Worm (Caenorhabditis elegans): ENCODE data around the gene col-139.

col-139 gene

ce11 chrV:4692382-4693281 is 38.9 kb upstream of the col-139 start, which contains the start of gene cpg-8:
TSS of gene cpg-8 (minus strand) at chrV:4692432.
- TF ChIP-seq ztf-1 (GFP tag; conservative IDR thresholded peaks at IDR 0.05) (no peak), nhr-129 (tag; optimal IDR thresholded peaks at IDR 0.05) (no peak), lsy-2 (tag; optimal IDR thresholded peaks at IDR 0.05) (no peak), ama-1 (optimal IDR thresholded peaks at IDR 0.05) (no peak), mbf-1 (tag; optimal IDR thresholded peaks at IDR 0.05) (no peak), dmd-4 (tag; optimal IDR thresholded peaks at IDR 0.05) (no peak), nhr-77 (tag; optimal IDR thresholded peaks at IDR 0.05) (no peak), F13H6.1 (tag; optimal IDR thresholded peaks at IDR 0.05) (no peak), C34F6.9 (tag; optimal IDR thresholded peaks at IDR 0.05) (peak; percentile 10), ztf-11 (tag; optimal IDR thresholded peaks at IDR 0.05) (no peak), nhr-23 (tag; optimal IDR thresholded peaks at IDR 0.05) (no peak), mdl-1 (tag; optimal IDR thresholded peaks at IDR 0.05) (no peak), blmp-1 (tag; optimal IDR thresholded peaks at IDR 0.05; ENCODE audit: insufficient read depth) (no peak), lin-39 (tag; optimal IDR thresholded peaks at IDR 0.05) (no peak), nhr-11 (tag; optimal IDR thresholded peaks at IDR 0.05) (no peak), unc-39 (tag; optimal IDR thresholded peaks at IDR 0.05) (no peak), nhr-237 (tag; optimal IDR thresholded peaks at IDR 0.05) (no peak), gmeb-1 (tag; optimal IDR thresholded peaks at IDR 0.05) (peak; percentile 64)

DNA sequence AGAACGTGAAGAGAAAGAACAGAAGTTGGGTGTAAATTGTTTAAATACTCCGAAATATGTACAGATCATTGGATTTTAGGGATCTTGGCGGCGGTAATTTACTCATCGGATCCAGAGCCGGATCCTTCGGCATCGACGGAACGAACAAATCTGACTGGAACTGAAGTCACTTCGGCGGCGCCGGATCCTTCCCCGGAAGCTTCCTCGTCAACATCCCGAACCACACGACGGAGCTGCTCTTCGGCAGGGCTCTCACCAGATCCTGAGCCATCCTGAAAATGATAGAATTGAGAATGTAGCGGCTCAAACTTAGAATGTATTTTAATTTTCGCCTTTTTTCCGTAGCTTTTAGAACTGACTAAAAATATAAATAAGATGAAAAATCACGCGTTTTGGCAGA is 37.9 kb upstream of the col-139 start:
- TF ChIP-seq unc-55 (GFP tag; optimal IDR thresholded peaks at IDR 0.05) (no peak), unc-62 (GFP tag; optimal IDR thresholded peaks at IDR 0.05) (no peak)

DNA sequence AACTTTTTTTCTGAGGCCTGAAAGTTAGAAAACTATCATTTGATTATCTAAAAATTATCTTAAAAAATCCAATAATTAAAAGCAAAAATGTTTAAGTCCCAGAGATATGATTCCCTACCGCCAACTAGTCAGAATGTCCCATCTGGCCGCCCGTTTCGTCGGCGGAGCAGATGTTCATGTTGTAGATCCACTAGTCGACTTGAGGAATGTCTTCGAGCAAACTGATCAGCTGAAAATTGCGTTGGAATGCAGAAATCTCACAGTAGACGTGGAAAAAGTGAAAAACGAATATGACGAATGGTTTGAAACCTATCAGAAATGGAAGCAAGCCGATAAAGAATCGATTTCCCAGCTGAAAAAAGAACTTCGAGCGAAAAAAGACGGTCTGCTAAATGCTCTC is 35.5 kb upstream of the col-139 start, which contains the start of gene K03B4.1:
Gene K03B4.1 (plus strand): TSS at position 97 of the 400 bp plus-strand sequence.
- TF ChIP-seq ama-1 (optimal IDR thresholded peaks at IDR 0.05) (peak; percentile 49), sma-9 (GFP tag; optimal IDR thresholded peaks at IDR 0.05) (no peak), sma-9 (tag; optimal IDR thresholded peaks at IDR 0.05) (no peak), Y55F3AM.14 (GFP tag; optimal IDR thresholded peaks at IDR 0.05) (peak; percentile 68)

- TF ChIP-seq Y55F3AM.14 (GFP tag; optimal IDR thresholded peaks at IDR 0.05) (peak; percentile 33), ama-1 (optimal IDR thresholded peaks at IDR 0.05) (peak; percentile 31), crh-2 (tag; optimal IDR thresholded peaks at IDR 0.05) (peak; percentile 2), sma-3 (GFP tag; optimal IDR thresholded peaks at IDR 0.05) (no peak)
Observed at ce11 chrV:4687944-4688505, 34.3 kb upstream of the col-139 start, which contains the start of gene K03B4.2. TSS of gene K03B4.2 (plus strand) at chrV:4687994.

ce11 chrV:4686680-4687470 is 33.1 kb upstream of the col-139 start, which contains the start of gene taf-10:
TSS of gene taf-10 (plus strand) at chrV:4687103.
- TF ChIP-seq Y55F3AM.14 (GFP tag; optimal IDR thresholded peaks at IDR 0.05) (peak; percentile 0), nhr-237 (tag; optimal IDR thresholded peaks at IDR 0.05) (no peak), dmd-4 (tag; optimal IDR thresholded peaks at IDR 0.05) (no peak), crh-2 (tag; optimal IDR thresholded peaks at IDR 0.05) (no peak), unc-39 (tag; optimal IDR thresholded peaks at IDR 0.05) (no peak), ztf-4 (tag; optimal IDR thresholded peaks at IDR 0.05) (no peak), nhr-23 (tag; optimal IDR thresholded peaks at IDR 0.05) (no peak), mab-5 (tag; optimal IDR thresholded peaks at IDR 0.05) (peak; percentile 13), ZK546.5 (tag; optimal IDR thresholded peaks at IDR 0.05) (no peak), lin-11 (tag; optimal IDR thresholded peaks at IDR 0.05) (peak; percentile 38), F13H6.1 (tag; optimal IDR thresholded peaks at IDR 0.05) (peak; percentile 5), mdl-1 (tag; optimal IDR thresholded peaks at IDR 0.05) (peak; percentile 79), lin-39 (tag; optimal IDR thresholded peaks at IDR 0.05) (no peak), ztf-11 (tag; optimal IDR thresholded peaks at IDR 0.05) (no peak), lin-13 (GFP tag; optimal IDR thresholded peaks at IDR 0.05) (peak; percentile 42), elt-3 (tag; optimal IDR thresholded peaks at IDR 0.05) (no peak), nhr-10 (tag; optimal IDR thresholded peaks at IDR 0.05) (no peak), alr-1 (tag; optimal IDR thresholded peaks at IDR 0.05) (no peak), nhr-12 (tag; optimal IDR thresholded peaks at IDR 0.05) (no peak), skn-1 (tag; optimal IDR thresholded peaks at IDR 0.05) (no peak), nhr-25 (tag; optimal IDR thresholded peaks at IDR 0.05) (peak; percentile 32), peb-1 (tag; optimal IDR thresholded peaks at IDR 0.05) (no peak), ceh-82 (tag; optimal IDR thresholded peaks at IDR 0.05) (no peak), egl-27 (tag; optimal IDR thresholded peaks at IDR 0.05) (no peak), R02D3.7 (tag; optimal IDR thresholded peaks at IDR 0.05) (no peak), unc-55 (GFP tag; optimal IDR thresholded peaks at IDR 0.05) (peak; percentile 59), fos-1 (tag; optimal IDR thresholded peaks at IDR 0.05) (no peak), gmeb-1 (tag; optimal IDR thresholded peaks at IDR 0.05) (peak; percentile 66), ama-1 (optimal IDR thresholded peaks at IDR 0.05) (no peak)

Data from whole organism, L2 larva.